Fruit fly (Drosophila melanogaster) whole organism, embryonic: Measurements from ENCODE around the gene CG5568.

Experiments
- Atf3 ChIP-seq: fragments of 200-800 bp; sonication (Bioruptor generic); optimal IDR thresholded peaks from 3 replicates; lab custom pipeline; 2016; ENCODE audit warnings: missing biosample characterization, missing genetic modification characterization
- CG10431 ChIP-seq: fragments of 200-800 bp; sonication (Bioruptor generic); optimal IDR thresholded peaks from 3 replicates; lab custom pipeline; 2018; ENCODE audit warnings: missing biosample characterization, mild to moderate bottlenecking, missing genetic modification characterization
- CG4730 ChIP-seq: fragments of 200-800 bp; sonication (Bioruptor generic); IDR thresholded peaks from 2 replicates; pipeline ENCODE4 v1.3.6; 2022; ENCODE audit warnings: missing biosample characterization, missing genetic modification characterization
- dysf ChIP-seq: fragments of 200-800 bp; sonication (Bioruptor generic); IDR thresholded peaks from 3 replicates; pipeline ENCODE4 v1.3.6; 2022; ENCODE audit warnings: missing biosample characterization, missing genetic modification characterization
- p53 ChIP-seq: fragments of 200-800 bp; sonication (Bioruptor generic); optimal IDR thresholded peaks from 2 replicates; lab custom pipeline; 2016; ENCODE audit warnings: missing biosample characterization, missing genetic modification characterization
- sob ChIP-seq: fragments of 200-800 bp; sonication (Bioruptor generic); IDR thresholded peaks from 2 replicates; pipeline ENCODE4 v1.3.6; 2022; ENCODE audit warnings: missing biosample characterization, missing genetic modification characterization

- peak; percentile 81 for TF ChIP-seq p53 (GFP tag; lab: Kevin White, UChicago)
- TF ChIP-seq dysf (GFP tag; lab: Robert Waterston, UW) = no peak
- peak; percentile 79 for TF ChIP-seq CG10431
- peak; percentile 69 for TF ChIP-seq sob
- peak; percentile 75 for TF ChIP-seq Atf3 (GFP tag; lab: Kevin White, UChicago)
- 0 out of 2 replicates have a peak, but pooled peaks have one; percentile 23 for TF ChIP-seq CG4730 (GFP tag; lab: Robert Waterston, UW)
These were observed 47.4 kb upstream of the CG5568 start for dm6 chr3L:5823763-5824445.
